Fruit fly (Drosophila melanogaster) whole organism, embryonic: Measurements from ENCODE around the gene Ir94a.
A peak's percentile ranks its signal among the peaks of the same experiment; 100 is the strongest.

Experiments used
- Antp ChIP-seq: fragments of 200-800 bp; sonication (Bioruptor generic); optimal IDR thresholded peaks from 3 replicates; lab custom pipeline; 2016; ENCODE audit warnings: missing biosample characterization, missing genetic modification characterization
- Atf6 ChIP-seq: fragments of 200-800 bp; sonication (Bioruptor generic); IDR thresholded peaks from 2 replicates; pipeline ENCODE4 v1.3.6; 2022; ENCODE audit warnings: missing biosample characterization, missing genetic modification characterization
- CG10321 ChIP-seq: fragments of 200-800 bp; sonication (Bioruptor generic); IDR thresholded peaks from 2 replicates; pipeline ENCODE4 v1.3.6; 2022; ENCODE audit warnings: missing biosample characterization, missing genetic modification characterization
- CG12155 ChIP-seq: fragments of 200-800 bp; sonication (Bioruptor generic); optimal IDR thresholded peaks from 3 replicates; lab custom pipeline; 2016; ENCODE audit warnings: missing biosample characterization, missing genetic modification characterization
- CG14860 ChIP-seq: fragments of 200-800 bp; sonication (Bioruptor generic); IDR thresholded peaks from 3 replicates; pipeline ENCODE4 v1.3.6; 2022; ENCODE audit warnings: missing biosample characterization, missing genetic modification characterization; ENCODE audit not compliant: partially characterized antibody
- CG15479 ChIP-seq: fragments of 200-800 bp; sonication (Bioruptor generic); optimal IDR thresholded peaks from 3 replicates; lab custom pipeline; 2019; ENCODE audit warnings: missing biosample characterization, mild to moderate bottlenecking, missing genetic modification characterization, moderate library complexity
- CG2120 ChIP-seq: fragments of 200-800 bp; sonication (Bioruptor generic); optimal IDR thresholded peaks from 3 replicates; lab custom pipeline; 2016; ENCODE audit warnings: missing biosample characterization, missing genetic modification characterization
- CG33557 ChIP-seq: fragments of 200-800 bp; sonication (Bioruptor generic); optimal IDR thresholded peaks from 2 replicates; lab custom pipeline; 2019; ENCODE audit warnings: missing biosample characterization, mild to moderate bottlenecking, missing genetic modification characterization, moderate library complexity
- CG3726 ChIP-seq: fragments of 200-800 bp; sonication (Bioruptor generic); IDR thresholded peaks from 3 replicates; pipeline ENCODE4, ENCODE4 v1.3.6; 2022; ENCODE audit warnings: missing biosample characterization, missing genetic modification characterization
- CG42726 ChIP-seq: fragments of 200-800 bp; sonication (Bioruptor generic); IDR thresholded peaks from 2 replicates; pipeline ENCODE4 v1.3.6; 2022; ENCODE audit warnings: missing biosample characterization, missing genetic modification characterization; ENCODE audit not compliant: partially characterized antibody
- CG6791 ChIP-seq: fragments of 200-800 bp; sonication (Bioruptor generic); IDR thresholded peaks from 3 replicates; pipeline ENCODE4 v1.3.6; 2022; ENCODE audit warnings: missing biosample characterization, missing genetic modification characterization; ENCODE audit not compliant: partially characterized antibody
- CG7928 ChIP-seq: fragments of 200-800 bp; sonication (Bioruptor generic); optimal IDR thresholded peaks from 2 replicates; lab custom pipeline; 2017; ENCODE audit warnings: missing biosample characterization, mild to moderate bottlenecking, missing genetic modification characterization
- CG8944 ChIP-seq: fragments of 200-800 bp; sonication (Bioruptor generic); optimal IDR thresholded peaks from 3 replicates; lab custom pipeline; 2016; ENCODE audit warnings: missing biosample characterization, missing genetic modification characterization
- CG9817 ChIP-seq: fragments of 200-800 bp; sonication (Bioruptor generic); optimal IDR thresholded peaks from 2 replicates; lab custom pipeline; 2018; ENCODE audit warnings: missing biosample characterization, mild to moderate bottlenecking, missing genetic modification characterization, moderate library complexity
- CG9876 ChIP-seq: fragments of 200-800 bp; sonication (Bioruptor generic); optimal IDR thresholded peaks from 2 replicates; lab custom pipeline; 2016; ENCODE audit warnings: missing biosample characterization, missing genetic modification characterization
- Camta ChIP-seq: fragments of 200-800 bp; sonication (Bioruptor generic); optimal IDR thresholded peaks from 2 replicates; lab custom pipeline; 2016; ENCODE audit warnings: missing biosample characterization, missing genetic modification characterization
- CrebB ChIP-seq: fragments of 200-800 bp; sonication (Bioruptor generic); optimal IDR thresholded peaks from 3 replicates; lab custom pipeline; 2018; ENCODE audit warnings: missing biosample characterization, mild to moderate bottlenecking, missing genetic modification characterization
- Deaf1 ChIP-seq: fragments of 200-800 bp; optimal IDR thresholded peaks from 3 replicates; lab custom pipeline; 2019; ENCODE audit warnings: missing biosample characterization, mild to moderate bottlenecking, missing genetic modification characterization, moderate library complexity
- Doc3 ChIP-seq: fragments of 200-800 bp; sonication (Bioruptor generic); IDR thresholded peaks from 3 replicates; pipeline ENCODE4 v1.3.6; 2022; ENCODE audit warnings: missing biosample characterization, missing genetic modification characterization; ENCODE audit not compliant: partially characterized antibody
- Drgx ChIP-seq: fragments of 200-800 bp; sonication (Bioruptor generic); IDR thresholded peaks from 2 replicates; pipeline ENCODE4 v1.3.6; 2022; ENCODE audit warnings: missing biosample characterization, missing genetic modification characterization
- Elba2 ChIP-seq: fragments of 200-800 bp; sonication (Bioruptor generic); optimal IDR thresholded peaks from 3 replicates; lab custom pipeline; 2016; ENCODE audit warnings: missing biosample characterization, missing genetic modification characterization
- GATAe ChIP-seq: fragments of 200-800 bp; sonication (Bioruptor generic); conservative IDR thresholded peaks from 2 replicates; pipeline ENCODE4 v1.3.6; 2022; ENCODE audit warnings: missing biosample characterization, missing genetic modification characterization
- H2.0 ChIP-seq: fragments of 200-800 bp; sonication (Bioruptor generic); IDR thresholded peaks from 2 replicates; pipeline ENCODE4 v1.3.6; 2022; ENCODE audit warnings: missing biosample characterization, missing genetic modification characterization
- HHEX ChIP-seq: fragments of 200-800 bp; sonication (Bioruptor generic); optimal IDR thresholded peaks from 3 replicates; lab custom pipeline; 2017; ENCODE audit warnings: missing biosample characterization, mild to moderate bottlenecking, missing genetic modification characterization, missing genetic modification reagents
- Hmr ChIP-seq: fragments of 200-800 bp; sonication (Bioruptor generic); optimal IDR thresholded peaks from 3 replicates; lab custom pipeline; 2017; ENCODE audit warnings: mild to moderate bottlenecking, missing biosample characterization, missing genetic modification reagents, missing genetic modification characterization
- Hr39 ChIP-seq: fragments of >200 bp; optimal IDR thresholded peaks from 2 replicates; lab custom pipeline; 2017
- Med ChIP-seq: fragments of 200-800 bp; sonication (Bioruptor generic); peaks from one replicate; lab custom pipeline; 2016; ENCODE audit warnings: missing biosample characterization, missing genetic modification characterization, mild to moderate bottlenecking, inconsistent platforms, moderate library complexity
- Myb ChIP-seq: fragments of 200-800 bp; sonication (Bioruptor generic); optimal IDR thresholded peaks from 2 replicates; lab custom pipeline; 2016; ENCODE audit warnings: missing biosample characterization, missing genetic modification characterization
- NC2α ChIP-seq: fragments of 200-800 bp; sonication (Bioruptor generic); optimal IDR thresholded peaks from 2 replicates; lab custom pipeline; 2016; ENCODE audit warnings: missing biosample characterization, missing genetic modification characterization
- NfI ChIP-seq: fragments of 200-800 bp; sonication (Bioruptor generic); optimal IDR thresholded peaks from 3 replicates; lab custom pipeline; 2018; ENCODE audit warnings: missing biosample characterization, mild to moderate bottlenecking, missing genetic modification characterization, moderate library complexity
- Ravus ChIP-seq: fragments of 200-800 bp; sonication (Bioruptor generic); IDR thresholded peaks from 2 replicates; pipeline ENCODE4 v1.3.6; 2022; ENCODE audit warnings: missing biosample characterization, missing genetic modification characterization
- Sin3A ChIP-seq: fragments of >200 bp; optimal IDR thresholded peaks from 2 replicates; lab custom pipeline; 2018
- Tbp ChIP-seq: fragments of >200 bp; optimal IDR thresholded peaks from 2 replicates; lab custom pipeline; 2018; ENCODE audit warnings: missing biosample characterization, missing genetic modification characterization
- Xrp1 ChIP-seq: fragments of 200-800 bp; sonication (Bioruptor generic); IDR thresholded peaks from 2 replicates; pipeline ENCODE4 v1.3.6; 2022; ENCODE audit warnings: missing biosample characterization, missing genetic modification characterization
- amos ChIP-seq: fragments of 200-800 bp; sonication (Bioruptor generic); IDR thresholded peaks from 2 replicates; pipeline ENCODE4 v1.3.6; 2022; ENCODE audit warnings: missing biosample characterization, missing genetic modification characterization; ENCODE audit not compliant: partially characterized antibody
- ase ChIP-seq: fragments of 200-800 bp; sonication (Bioruptor generic); IDR thresholded peaks from 3 replicates; pipeline ENCODE4 v1.3.6; 2022; ENCODE audit warnings: missing biosample characterization, missing genetic modification characterization
- bcd ChIP-seq: fragments of 200-800 bp; sonication (Bioruptor generic); optimal IDR thresholded peaks from 2 replicates; lab custom pipeline; 2017; ENCODE audit warnings: missing biosample characterization, mild to moderate bottlenecking, missing genetic modification characterization
- bsh ChIP-seq, 2 experiments: fragments of 200-800 bp; sonication (Bioruptor generic); optimal IDR thresholded peaks; 2 replicates each; lab custom pipeline; 2017 to 2018; ENCODE audit warnings: mild to moderate bottlenecking in 2 of 2, missing biosample characterization in 2 of 2, missing genetic modification characterization in 2 of 2, moderate library complexity in 1 of 2
- crol ChIP-seq: fragments of 200-800 bp; sonication (Bioruptor generic); IDR thresholded peaks from 2 replicates; pipeline ENCODE4 v1.3.6; 2022; ENCODE audit warnings: missing biosample characterization, missing genetic modification characterization
- danr ChIP-seq: fragments of 200-800 bp; sonication (Bioruptor generic); IDR thresholded peaks from 2 replicates; pipeline ENCODE4 v1.3.6; 2022; ENCODE audit warnings: missing biosample characterization, missing genetic modification characterization
- eve ChIP-seq, 2 experiments: fragments of >200 bp; optimal IDR thresholded peaks; 2 replicates each; lab custom pipeline; 2017; ENCODE audit warnings: missing biosample characterization in 2 of 2, missing genetic modification characterization in 2 of 2
- ewg ChIP-seq: fragments of 200-800 bp; sonication (Bioruptor generic); optimal IDR thresholded peaks from 3 replicates; lab custom pipeline; 2017; ENCODE audit warnings: mild to moderate bottlenecking, missing biosample characterization, missing genetic modification reagents, missing genetic modification characterization
- grau ChIP-seq: fragments of 200-800 bp; optimal IDR thresholded peaks from 3 replicates; lab custom pipeline; 2019; ENCODE audit warnings: missing biosample characterization, mild to moderate bottlenecking, missing genetic modification characterization, moderate library complexity
- gro ChIP-seq: fragments of 200-800 bp; sonication (Bioruptor generic); optimal IDR thresholded peaks from 2 replicates; lab custom pipeline; 2016; ENCODE audit warnings: missing biosample characterization, missing genetic modification characterization
- lab ChIP-seq: fragments of 200-800 bp; sonication (Bioruptor generic); optimal IDR thresholded peaks from 3 replicates; lab custom pipeline; 2017; ENCODE audit warnings: missing biosample characterization, missing genetic modification characterization, mild to moderate bottlenecking, moderate library complexity, missing genetic modification reagents
- p53 ChIP-seq: fragments of 200-800 bp; sonication (Bioruptor generic); optimal IDR thresholded peaks from 2 replicates; lab custom pipeline; 2016; ENCODE audit warnings: missing biosample characterization, missing genetic modification characterization
- ranshi ChIP-seq: fragments of 200-800 bp; sonication (Bioruptor generic); IDR thresholded peaks from 2 replicates; pipeline ENCODE4 v1.3.6; 2022; ENCODE audit warnings: missing biosample characterization, missing genetic modification characterization
- row ChIP-seq: fragments of 200-800 bp; sonication (Bioruptor generic); IDR thresholded peaks from 3 replicates; pipeline ENCODE4 v1.3.6; 2022; ENCODE audit warnings: missing biosample characterization, missing genetic modification characterization
- sqz ChIP-seq: fragments of 200-800 bp; sonication (Bioruptor generic); optimal IDR thresholded peaks from 3 replicates; lab custom pipeline; 2018; ENCODE audit warnings: missing biosample characterization, mild to moderate bottlenecking, missing genetic modification characterization
- stwl ChIP-seq: fragments of 200-800 bp; sonication (Bioruptor generic); optimal IDR thresholded peaks from 3 replicates; lab custom pipeline; 2018; ENCODE audit warnings: missing biosample characterization, mild to moderate bottlenecking, missing genetic modification characterization, moderate library complexity
- tna ChIP-seq: fragments of 200-800 bp; sonication (Bioruptor generic); IDR thresholded peaks from 2 replicates; pipeline ENCODE4 v1.3.6; 2022; ENCODE audit warnings: missing biosample characterization, missing genetic modification characterization; ENCODE audit not compliant: partially characterized antibody
- trem ChIP-seq: fragments of 200-800 bp; optimal IDR thresholded peaks from 3 replicates; lab custom pipeline; 2019; ENCODE audit warnings: missing biosample characterization, mild to moderate bottlenecking, missing genetic modification characterization, moderate library complexity
- z ChIP-seq: fragments of 200-800 bp; sonication (Bioruptor generic); IDR thresholded peaks from 3 replicates; pipeline ENCODE4 v1.3.6; 2022; ENCODE audit warnings: missing biosample characterization, missing genetic modification characterization
- zfh2 ChIP-seq: fragments of 200-800 bp; sonication (Bioruptor generic); optimal IDR thresholded peaks from 2 replicates; lab custom pipeline; 2016; ENCODE audit warnings: missing biosample characterization, missing genetic modification characterization

Ir94a gene

dm6 chr3R:22149923-22150322, 36.7 kb downstream of the Ir94a start:
- TF ChIP-seq stwl (tag; lab: Kevin White, UChicago) (no peak), CG8944 (GFP tag; lab: Kevin White, UChicago) (no peak), Elba2 (no peak), row (GFP tag; lab: Robert Waterston, UW) (0 out of 3 replicates have a peak, but pooled peaks have one; percentile 5), GATAe (GFP tag; lab: Robert Waterston, UW) (no peak), CG9817 (tag; lab: Kevin White, UChicago) (no peak), grau (no peak), CG10321 (no peak), Tbp (GFP tag; lab: Kevin White, UChicago) (no peak), sqz (GFP tag; lab: Kevin White, UChicago) (no peak), Hmr (GFP tag; lab: Kevin White, UChicago) (no peak), Doc3 (GFP tag; lab: Robert Waterston, UW) (no peak), amos (GFP tag; lab: Robert Waterston, UW) (no peak), Sin3A (lab: Kevin White, UChicago) (no peak), CG15479 (GFP tag; lab: Kevin White, UChicago) (no peak), Atf6 (GFP tag; lab: Robert Waterston, UW) (no peak), p53 (GFP tag; lab: Kevin White, UChicago) (no peak), CG2120 (GFP tag; lab: Kevin White, UChicago) (no peak), CG9876 (GFP tag; lab: Kevin White, UChicago) (no peak), CG12155 (GFP tag; lab: Kevin White, UChicago) (no peak), CG14860 (GFP tag; lab: Robert Waterston, UW) (no peak), bsh (GFP tag; optimal IDR thresholded peaks at IDR 0.05; lab: Kevin White, UChicago) (peak in 1 of 2 experiments; percentile 34), ase (GFP tag; lab: Robert Waterston, UW) (no peak), CG42726 (GFP tag; lab: Robert Waterston, UW) (no peak), Drgx (GFP tag; lab: Robert Waterston, UW) (peak; percentile 72), CrebB (tag; lab: Kevin White, UChicago) (no peak), trem (tag; lab: Kevin White, UChicago) (no peak), HHEX (no peak), Hr39 (no peak), ranshi (no peak), Camta (GFP tag; lab: Kevin White, UChicago) (no peak), zfh2 (GFP tag; lab: Kevin White, UChicago) (no peak), Ravus (GFP tag; lab: Robert Waterston, UW) (no peak), danr (no peak), CG6791 (GFP tag; lab: Robert Waterston, UW) (no peak), Med (GFP tag; lab: Kevin White, UChicago) (peak; percentile 6), ewg (GFP tag; lab: Kevin White, UChicago) (no peak), crol (0 out of 2 replicates have a peak, but pooled peaks have one; percentile 5), lab (GFP tag; lab: Kevin White, UChicago) (no peak), bcd (GFP tag; lab: Kevin White, UChicago) (no peak), CG33557 (GFP tag; lab: Kevin White, UChicago) (no peak)

DNA sequence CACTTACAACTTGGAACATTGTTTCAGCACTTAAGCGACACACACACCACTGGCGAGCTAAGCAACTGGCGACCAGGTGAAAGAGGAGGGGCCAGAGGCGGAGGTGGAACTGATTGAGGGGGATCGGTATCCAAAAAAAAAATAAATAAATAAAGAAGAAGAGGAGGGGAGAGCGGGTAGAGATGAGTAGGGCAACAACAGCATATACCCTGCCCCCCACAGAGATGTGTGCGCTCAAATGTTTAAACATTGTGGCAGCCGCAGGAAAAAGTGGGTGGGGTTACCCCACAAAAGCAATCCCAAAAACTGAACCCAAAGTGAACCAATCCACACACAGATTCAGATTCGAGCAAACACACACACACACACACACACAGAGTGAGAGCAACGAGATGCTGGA, 37.2 kb downstream of the Ir94a start:
- TF ChIP-seq Xrp1 (GFP tag; lab: Robert Waterston, UW), result peak; percentile 31; the same call in 1 of the 2 replicates
- TF ChIP-seq tna (GFP tag; lab: Robert Waterston, UW), result no peak
- TF ChIP-seq Deaf1 (tag; lab: Kevin White, UChicago), result no peak
- 0 out of 2 replicates have a peak, but pooled peaks have one; percentile 8 for TF ChIP-seq H2.0 (GFP tag; lab: Robert Waterston, UW)
- TF ChIP-seq z (GFP tag; lab: Robert Waterston, UW), result peak; percentile 77; the same call in 2 of the 3 replicates
- TF ChIP-seq CG3726 (GFP tag; lab: Robert Waterston, UW), result no peak
- TF ChIP-seq NC2α (GFP tag; lab: Kevin White, UChicago), result no peak
- TF ChIP-seq NfI (GFP tag; lab: Kevin White, UChicago), result no peak
- no peak for TF ChIP-seq Antp (GFP tag; lab: Kevin White, UChicago)
- no peak for TF ChIP-seq Myb (GFP tag; lab: Kevin White, UChicago)
- TF ChIP-seq eve (GFP tag; optimal IDR thresholded peaks at IDR 0.05; lab: Kevin White, UChicago), result no peak
- no peak for TF ChIP-seq CG7928
- no peak for TF ChIP-seq gro
